Fruit fly (Drosophila melanogaster) whole organism, prepupa: ENCODE data around the gene CtsB.

Experiments
- Blimp-1 ChIP-seq: fragments of 200-800 bp; sonication (Bioruptor generic); optimal IDR thresholded peaks from 3 replicates; lab custom pipeline; 2017; ENCODE audit warnings: missing biosample characterization, missing genetic modification characterization, mild to moderate bottlenecking, moderate library complexity, missing genetic modification reagents
- CG11762 ChIP-seq: fragments of 200-800 bp; sonication (Bioruptor generic); optimal IDR thresholded peaks from 3 replicates; lab custom pipeline; 2016; ENCODE audit warnings: missing biosample characterization, missing genetic modification characterization; ENCODE audit not compliant: insufficient read depth
- CG11902 ChIP-seq: fragments of 200-800 bp; sonication (Bioruptor generic); optimal IDR thresholded peaks from 3 replicates; lab custom pipeline; 2016; ENCODE audit warnings: missing biosample characterization, missing genetic modification characterization
- CG16779 ChIP-seq: fragments of 200-800 bp; sonication (Bioruptor generic); optimal IDR thresholded peaks from 3 replicates; lab custom pipeline; 2017; ENCODE audit warnings: missing biosample characterization, mild to moderate bottlenecking, missing genetic modification characterization
- CG31627 ChIP-seq: fragments of 200-800 bp; sonication (Bioruptor generic); optimal IDR thresholded peaks from 3 replicates; lab custom pipeline; 2016; ENCODE audit warnings: missing biosample characterization, missing genetic modification characterization
- CG6792 ChIP-seq: fragments of 200-800 bp; sonication (Bioruptor generic); optimal IDR thresholded peaks from 3 replicates; lab custom pipeline; 2016; ENCODE audit warnings: missing biosample characterization, missing genetic modification characterization
- Gug ChIP-seq: fragments of 200-800 bp; sonication (Bioruptor generic); IDR thresholded peaks from 2 replicates; pipeline ENCODE4 v1.3.6; 2022; ENCODE audit warnings: missing biosample characterization, missing genetic modification characterization
- Sox102F ChIP-seq: fragments of 200-800 bp; sonication (Bioruptor generic); optimal IDR thresholded peaks from 2 replicates; lab custom pipeline; 2016; ENCODE audit warnings: missing biosample characterization, mild to moderate bottlenecking, missing genetic modification characterization
- Sox14 ChIP-seq: fragments of 200-800 bp; sonication (Bioruptor generic); optimal IDR thresholded peaks from 3 replicates; lab custom pipeline; 2016; ENCODE audit warnings: missing biosample characterization, missing genetic modification characterization
- eg ChIP-seq: fragments of 200-800 bp; sonication (Bioruptor generic); IDR thresholded peaks from 3 replicates; pipeline ENCODE4 v1.3.6; 2022; ENCODE audit warnings: missing biosample characterization, missing genetic modification characterization
- pdm3 ChIP-seq: fragments of 200-800 bp; sonication (Bioruptor generic); optimal IDR thresholded peaks from 3 replicates; lab custom pipeline; 2016; ENCODE audit warnings: missing biosample characterization, missing genetic modification characterization

- no peak for TF ChIP-seq Sox14 (GFP tag; lab: Kevin White, UChicago)
- no peak for TF ChIP-seq CG16779 (tag; lab: Kevin White, UChicago)
- no peak for TF ChIP-seq CG11902 (GFP tag; lab: Kevin White, UChicago)
- no peak for TF ChIP-seq CG11762 (GFP tag; lab: Kevin White, UChicago)
- no peak for TF ChIP-seq pdm3 (GFP tag; lab: Kevin White, UChicago)
- no peak for TF ChIP-seq Sox102F (GFP tag; lab: Kevin White, UChicago)
- TF ChIP-seq Gug: no peak
- TF ChIP-seq CG6792 (GFP tag; lab: Kevin White, UChicago): no peak
- TF ChIP-seq CG31627: no peak
- TF ChIP-seq eg (GFP tag; lab: Robert Waterston, UW): no peak
- no peak for TF ChIP-seq Blimp-1 (GFP tag; lab: Kevin White, UChicago)
Measured at dm6 chrX:13753101-13753758, 28.7 kb downstream of the CtsB start.
